Fruit fly (Drosophila melanogaster): Measurements from ENCODE around the gene CG1662.

CG1662 gene

dm6 chrX:13390465-13391173 lies 3.3 kb downstream of the CG1662 start (continued):
- TF ChIP-seq toy (GFP tag; IDR thresholded peaks at IDR 0.05) (peak; percentile 62; the same call in 1 of the 2 replicates), nerfin-2 (GFP tag; IDR thresholded peaks at IDR 0.05; ENCODE audit: partially characterized antibody) (no peak), eve (GFP tag; optimal IDR thresholded peaks at IDR 0.05) (no peak), Sry-δ (GFP tag; optimal IDR thresholded peaks at IDR 0.05) (no peak), CG14710 (tag; optimal IDR thresholded peaks at IDR 0.05) (no peak), CG6254 (GFP tag; optimal IDR thresholded peaks at IDR 0.05) (no peak), CTCF (GFP tag; optimal IDR thresholded peaks at IDR 0.05) (no peak), CG16779 (GFP tag; IDR thresholded peaks at IDR 0.05) (0 out of 2 replicates have a peak, but pooled peaks have one; percentile 3), CG12744 (GFP tag; optimal IDR thresholded peaks at IDR 0.05) (no peak), CG10267 (tag; optimal IDR thresholded peaks at IDR 0.05) (peak; percentile 62), CG8089 (GFP tag; optimal IDR thresholded peaks at IDR 0.05) (no peak), Oli (tag; optimal IDR thresholded peaks at IDR 0.05) (peak; percentile 59), Ravus (GFP tag; IDR thresholded peaks at IDR 0.05) (peak; percentile 50), NK7.1 (GFP tag; optimal IDR thresholded peaks at IDR 0.05) (no peak), CG17829 (tag; optimal IDR thresholded peaks at IDR 0.05) (peak; percentile 55), gcm2 (GFP tag; optimal IDR thresholded peaks at IDR 0.05) (no peak), Camta (GFP tag; optimal IDR thresholded peaks at IDR 0.05) (no peak), Fer3 (tag; optimal IDR thresholded peaks at IDR 0.05) (peak; percentile 83), sd (tag; optimal IDR thresholded peaks at IDR 0.05) (peak; percentile 22), CG6854 (GFP tag; optimal IDR thresholded peaks at IDR 0.05) (peak; percentile 52), Dref (GFP tag; IDR thresholded peaks at IDR 0.05) (no peak), zf30C (GFP tag; optimal IDR thresholded peaks at IDR 0.05) (peak; percentile 36), CG11085 (GFP tag; IDR thresholded peaks at IDR 0.05) (peak; percentile 77), Fer1 (GFP tag; optimal IDR thresholded peaks at IDR 0.05) (peak; percentile 80), CG8765 (GFP tag; IDR thresholded peaks at IDR 0.05) (no peak; the same call in 1 of the 2 replicates), Blimp-1 (GFP tag; optimal IDR thresholded peaks at IDR 0.05) (peak; percentile 39), CG34422 (GFP tag; IDR thresholded peaks at IDR 0.05) (peak; percentile 59; the same call in 2 of the 3 replicates), ranshi (GFP tag; IDR thresholded peaks at IDR 0.05) (peak; percentile 66), stwl (tag; optimal IDR thresholded peaks at IDR 0.05) (no peak), bowl (GFP tag; IDR thresholded peaks at IDR 0.05) (no peak), mld (GFP tag; IDR thresholded peaks at IDR 0.05; ENCODE audit: partially characterized antibody) (no peak), CG8281 (tag; optimal IDR thresholded peaks at IDR 0.05) (peak; percentile 14), row (GFP tag; IDR thresholded peaks at IDR 0.05) (peak; percentile 77), CG10321 (GFP tag; IDR thresholded peaks at IDR 0.05) (0 out of 2 replicates have a peak, but pooled peaks have one; percentile 35), CG14014 (GFP tag; IDR thresholded peaks at IDR 0.05) (peak; percentile 78), CG9437 (GFP tag; optimal IDR thresholded peaks at IDR 0.05) (peak; percentile 36), Nf-YB (GFP tag; optimal IDR thresholded peaks at IDR 0.05) (peak; percentile 57), bab2 (GFP tag; optimal IDR thresholded peaks at IDR 0.05) (no peak), ewg (GFP tag; optimal IDR thresholded peaks at IDR 0.05) (no peak), CG1602 (GFP tag; optimal IDR thresholded peaks at IDR 0.05) (peak; percentile 26), CG17359 (tag; optimal IDR thresholded peaks at IDR 0.05) (peak; percentile 67), h (optimal IDR thresholded peaks at IDR 0.05) (no peak), CG1603 (tag; optimal IDR thresholded peaks at IDR 0.05) (no peak), CG9817 (tag; optimal IDR thresholded peaks at IDR 0.05) (peak; percentile 73), CG33213 (GFP tag; optimal IDR thresholded peaks at IDR 0.05) (no peak), Tbp (GFP tag; optimal IDR thresholded peaks at IDR 0.05) (no peak), Side (GFP tag; optimal IDR thresholded peaks at IDR 0.05) (no peak), H15 (GFP tag; IDR thresholded peaks at IDR 0.05) (no peak), pnt (GFP tag; optimal IDR thresholded peaks at IDR 0.05) (no peak), grau (tag; optimal IDR thresholded peaks at IDR 0.05) (peak; percentile 82), ash1 (GFP tag; optimal IDR thresholded peaks at IDR 0.05) (no peak)

All from whole organism, embryonic.